Worm (Caenorhabditis elegans): Measurements from ENCODE around the gene mif-1.

mif-1 gene

DNA sequence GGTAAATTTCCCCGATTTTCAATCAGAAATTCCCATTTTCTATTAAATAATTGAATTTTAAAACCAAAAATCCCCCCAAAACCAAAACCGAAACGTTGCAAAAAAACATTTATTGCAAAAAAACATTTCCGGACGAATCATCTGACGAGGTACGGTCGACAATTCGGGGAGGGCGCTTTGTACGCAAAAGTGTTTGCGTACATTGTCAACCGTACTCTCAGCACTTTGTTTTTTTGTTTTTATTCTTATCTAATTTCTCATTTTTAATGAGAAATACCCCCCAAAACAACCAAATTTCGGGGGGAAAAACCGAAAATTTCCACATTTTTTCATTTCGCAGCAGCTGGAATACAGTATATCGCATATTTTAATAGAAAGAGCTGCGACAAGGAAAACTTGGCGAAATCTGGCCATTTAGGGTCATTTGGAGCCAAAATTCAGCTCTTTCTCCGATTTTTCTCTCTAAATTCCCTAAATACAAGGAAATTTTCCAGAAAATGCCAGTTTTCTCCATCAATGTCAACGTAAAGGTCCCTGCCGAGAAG, at the start of gene mif-1:
TSS of gene mif-1 (plus strand) at position 495 of the 545 bp plus-strand sequence.
- TF ChIP-seq pqm-1 (tag; optimal IDR thresholded peaks at IDR 0.05) (no peak), lsy-2 (tag; optimal IDR thresholded peaks at IDR 0.05) (peak; percentile 93 to 99), ces-1 (GFP tag; optimal IDR thresholded peaks at IDR 0.05) (no peak), nhr-77 (tag; optimal IDR thresholded peaks at IDR 0.05) (no peak), elt-3 (tag; optimal IDR thresholded peaks at IDR 0.05) (peak in 1 of 6 experiments; percentile 67), unc-98 (GFP tag; IDR thresholded peaks at IDR 0.05) (no peak), nhr-84 (tag; optimal IDR thresholded peaks at IDR 0.05) (no peak), isw-1 (GFP tag; IDR thresholded peaks at IDR 0.05) (no peak), dsc-1 (tag; optimal IDR thresholded peaks at IDR 0.05) (no peak), Y116A8C.19 (tag; optimal IDR thresholded peaks at IDR 0.05; ENCODE audit: borderline replicate concordance) (no peak), egl-13 (tag; optimal IDR thresholded peaks at IDR 0.05) (no peak), sox-4 (tag; optimal IDR thresholded peaks at IDR 0.05) (no peak), nhr-76 (tag; optimal IDR thresholded peaks at IDR 0.05) (no peak), zip-4 (GFP tag; optimal IDR thresholded peaks at IDR 0.05) (no peak), zag-1 (tag; optimal IDR thresholded peaks at IDR 0.05) (no peak), nhr-28 (tag; optimal IDR thresholded peaks at IDR 0.05) (no peak), mep-1 (tag; optimal IDR thresholded peaks at IDR 0.05) (peak; percentile 44), lin-39 (tag; optimal IDR thresholded peaks at IDR 0.05) (no peak), fkh-4 (tag; optimal IDR thresholded peaks at IDR 0.05; ENCODE audit: borderline replicate concordance) (no peak), ceh-63 (GFP tag; optimal IDR thresholded peaks at IDR 0.05) (no peak), nhr-47 (tag; optimal IDR thresholded peaks at IDR 0.05) (no peak), hlh-17 (GFP tag; optimal IDR thresholded peaks at IDR 0.05; ENCODE audit: borderline replicate concordance) (no peak), efl-1 (optimal IDR thresholded peaks at IDR 0.05) (peak; percentile 40 to 56), efl-1 (GFP tag; optimal IDR thresholded peaks at IDR 0.05 in 1 of 2) (peak; percentile 57 to 86), nhr-20 (tag; optimal IDR thresholded peaks at IDR 0.05) (no peak), xbp-1 (tag; optimal IDR thresholded peaks at IDR 0.05) (peak; percentile 10), sptf-1 (tag; optimal IDR thresholded peaks at IDR 0.05) (no peak), C16A3.4 (tag; optimal IDR thresholded peaks at IDR 0.05) (peak; percentile 40), nhr-12 (tag; optimal IDR thresholded peaks at IDR 0.05) (no peak), grh-1 (GFP tag; IDR thresholded peaks at IDR 0.05) (no peak), mef-2 (tag; optimal IDR thresholded peaks at IDR 0.05) (no peak), mdl-1 (tag; optimal IDR thresholded peaks at IDR 0.05) (peak in 1 of 2 experiments; percentile 33), tlp-1 (tag; optimal IDR thresholded peaks at IDR 0.05) (no peak), efl-3 (GFP tag; optimal IDR thresholded peaks at IDR 0.05) (no peak), rnt-1 (tag; optimal IDR thresholded peaks at IDR 0.05) (no peak), lin-35 (GFP tag; optimal IDR thresholded peaks at IDR 0.05) (peak; percentile 61 to 75), F16B12.6 (tag; optimal IDR thresholded peaks at IDR 0.05) (peak; percentile 88), blmp-1 (tag; optimal IDR thresholded peaks at IDR 0.05) (peak; percentile 1), snu-23 (GFP tag; optimal IDR thresholded peaks at IDR 0.05) (peak; percentile 50), pax-3 (tag; optimal IDR thresholded peaks at IDR 0.05) (no peak), aly-2 (tag; optimal IDR thresholded peaks at IDR 0.05) (no peak), nhr-11 (tag; optimal IDR thresholded peaks at IDR 0.05) (no peak), nhr-90 (tag; optimal IDR thresholded peaks at IDR 0.05; ENCODE audit: poor library complexity) (no peak), fos-1 (tag; optimal IDR thresholded peaks at IDR 0.05) (no peak), lin-13 (GFP tag; optimal IDR thresholded peaks at IDR 0.05) (no peak), vab-15 (tag; optimal IDR thresholded peaks at IDR 0.05) (no peak), ceh-82 (tag; optimal IDR thresholded peaks at IDR 0.05) (peak in 1 of 3 experiments; percentile 46), irx-1 (tag; optimal IDR thresholded peaks at IDR 0.05) (no peak), lin-15B (tag; optimal IDR thresholded peaks at IDR 0.05) (peak; percentile 7), pag-3 (tag; optimal IDR thresholded peaks at IDR 0.05; ENCODE audit: borderline replicate concordance, insufficient read depth) (peak; percentile 20), C34B4.2 (tag; optimal IDR thresholded peaks at IDR 0.05) (no peak), unc-86 (tag; optimal IDR thresholded peaks at IDR 0.05) (no peak), snpc-4 (tag; optimal IDR thresholded peaks at IDR 0.05) (no peak), aha-1 (tag; optimal IDR thresholded peaks at IDR 0.05) (no peak)

All from whole organism, L1 larva.